Worm (Caenorhabditis elegans): Measurements from ENCODE around the gene srh-33.

ce11 chrV:486684-487083 lies 43.6 kb upstream of the srh-33 start, which contains the start of gene nhr-211:
- TF ChIP-seq nhr-10 (tag; optimal IDR thresholded peaks at IDR 0.05), result no peak
- no peak for TF ChIP-seq lin-39 (tag; optimal IDR thresholded peaks at IDR 0.05)
- TF ChIP-seq unc-62 (GFP tag; optimal IDR thresholded peaks at IDR 0.05), result no peak
- no peak for TF ChIP-seq ztf-11 (tag; optimal IDR thresholded peaks at IDR 0.05)
- no peak for TF ChIP-seq unc-39 (tag; optimal IDR thresholded peaks at IDR 0.05)
- no peak for TF ChIP-seq gmeb-1 (tag; optimal IDR thresholded peaks at IDR 0.05)
- TF ChIP-seq elt-3 (tag; optimal IDR thresholded peaks at IDR 0.05), result no peak
- TF ChIP-seq F13H6.1 (tag; optimal IDR thresholded peaks at IDR 0.05), result no peak
- no peak for TF ChIP-seq mab-5 (tag; optimal IDR thresholded peaks at IDR 0.05)
- TF ChIP-seq snpc-4 (tag; optimal IDR thresholded peaks at IDR 0.05), result no peak
- TF ChIP-seq unc-55 (GFP tag; optimal IDR thresholded peaks at IDR 0.05), result no peak
- no peak for TF ChIP-seq fos-1 (tag; optimal IDR thresholded peaks at IDR 0.05)
